Worm (Caenorhabditis elegans) whole organism, L1 larva: Measurements from ENCODE around the gene fbxb-58.

Source experiments
- aly-2 ChIP-seq: fragments of 150-350 bp; optimal IDR thresholded peaks from 2 replicates; lab custom pipeline; 2014; ENCODE audit warnings: missing biosample characterization, missing genetic modification characterization
- fos-1 ChIP-seq: fragments of 150-350 bp; optimal IDR thresholded peaks from 2 replicates; lab custom pipeline; 2014; ENCODE audit warnings: missing biosample characterization, missing genetic modification characterization
- lin-39 ChIP-seq: fragments of 150-350 bp; optimal IDR thresholded peaks from 2 replicates; lab custom pipeline; 2014; ENCODE audit warnings: missing biosample characterization, missing genetic modification reagents, missing genetic modification characterization
- nhr-76 ChIP-seq: sonication (generic microtip); optimal IDR thresholded peaks from 2 replicates; lab custom pipeline; 2017; ENCODE audit warnings: missing biosample characterization, missing genetic modification characterization
- snpc-4 ChIP-seq: fragments of 150-350 bp; optimal IDR thresholded peaks from 2 replicates; lab custom pipeline; 2014; ENCODE audit warnings: missing biosample characterization, missing genetic modification characterization
- zag-1 ChIP-seq: fragments of 150-350 bp; optimal IDR thresholded peaks from 2 replicates; lab custom pipeline; 2014; ENCODE audit warnings: missing biosample characterization, missing genetic modification characterization

ce11 chrX:1651668-1652067 is 23.7 kb downstream of the fbxb-58 start, which contains the start of gene ZK380.4:
- TF ChIP-seq zag-1 (tag; lab: Kevin White, UChicago) (no peak), aly-2 (tag; lab: Kevin White, UChicago) (no peak), fos-1 (tag; lab: Kevin White, UChicago) (no peak), lin-39 (tag; lab: Kevin White, UChicago) (no peak), nhr-76 (tag; lab: Kevin White, UChicago) (no peak), snpc-4 (tag; lab: Kevin White, UChicago) (no peak)
